Worm (Caenorhabditis elegans): ENCODE data around the gene nhr-32.

DNA sequence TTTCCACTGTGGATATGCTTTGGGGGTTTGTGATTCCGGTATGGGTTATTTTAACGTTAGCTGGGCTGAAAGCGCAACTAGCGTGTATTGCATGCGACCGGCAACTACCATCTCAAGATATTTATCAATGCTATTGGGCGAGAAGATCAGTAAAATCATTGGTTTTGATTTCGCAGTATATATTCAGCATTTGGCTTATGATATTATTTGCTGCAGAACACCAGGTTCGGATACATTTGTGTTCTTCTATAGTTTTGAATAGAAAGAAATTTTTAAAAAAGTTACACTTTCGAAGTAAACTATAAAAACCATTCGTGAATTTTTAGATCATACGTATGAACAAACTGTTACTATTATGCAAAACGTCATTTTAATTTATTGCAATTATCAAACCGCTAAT is 33.8 kb upstream of the nhr-32 start:
- TF ChIP-seq pha-4 (tag; optimal IDR thresholded peaks at IDR 0.05) (no peak), unc-62 (GFP tag; optimal IDR thresholded peaks at IDR 0.05) (no peak)
